Fruit fly (Drosophila melanogaster) whole organism: ENCODE data around the gene endos.

Experiments
- CG8478 ChIP-seq: fragments of >200 bp; optimal IDR thresholded peaks from 2 replicates; lab custom pipeline; 2018; ENCODE audit warnings: inconsistent platforms
- Dll ChIP-seq: fragments of >200 bp; optimal IDR thresholded peaks from 2 replicates; lab custom pipeline; 2017
- EcR ChIP-seq, 2 experiments: fragments of >200 bp; optimal IDR thresholded peaks; 2 replicates each; lab custom pipeline; 2017; ENCODE audit warnings: missing biosample characterization in 2 of 2, missing genetic modification characterization in 2 of 2, missing genetic modification reagents in 2 of 2
- pan ChIP-seq: fragments of >200 bp; optimal IDR thresholded peaks from 2 replicates; lab custom pipeline; 2017
- psq ChIP-seq: fragments of >200 bp; optimal IDR thresholded peaks from 2 replicates; lab custom pipeline; 2017
- usp ChIP-seq: fragments of >200 bp; optimal IDR thresholded peaks from 2 replicates; lab custom pipeline; 2017; ENCODE audit warnings: missing biosample characterization, missing genetic modification characterization, mixed read lengths

- TF ChIP-seq pan, result no peak
- TF ChIP-seq Dll (lab: Kevin White, UChicago), result no peak
- TF ChIP-seq CG8478 (lab: Kevin White, UChicago), result no peak
- no peak for TF ChIP-seq EcR (GFP tag; optimal IDR thresholded peaks at IDR 0.05; lab: Kevin White, UChicago)
- no peak for TF ChIP-seq psq (lab: Kevin White, UChicago)
- no peak for TF ChIP-seq usp (GFP tag; lab: Kevin White, UChicago)
Observed at dm6 chr3L:14063241-14064064, 31.9 kb upstream of the endos start.
